Worm (Caenorhabditis elegans): Measurements from ENCODE around the gene gbh-2.

Gene gbh-2

DNA sequence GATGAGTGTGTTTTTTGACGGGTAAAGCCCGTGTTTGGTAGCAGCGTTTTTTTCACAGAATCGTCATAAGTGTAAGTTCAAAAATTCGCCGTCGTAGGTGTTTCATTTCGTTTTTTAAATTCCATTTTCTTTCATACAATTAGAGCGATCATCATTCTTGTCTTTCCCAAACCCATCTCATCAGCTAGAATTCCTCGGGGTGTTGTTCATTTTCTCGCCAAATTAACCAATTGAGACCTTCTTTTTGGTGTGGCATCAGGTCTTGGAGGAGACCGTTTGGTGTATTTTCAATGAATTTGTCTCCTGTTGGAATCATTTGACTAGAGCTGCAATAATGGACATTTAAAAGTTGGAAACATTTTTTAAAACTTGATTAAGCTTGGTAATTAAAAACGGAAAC lies 12.8 kb upstream of the gbh-2 start:
- TF ChIP-seq F13C5.2 (tag; optimal IDR thresholded peaks at IDR 0.05) (no peak), ama-1 (optimal IDR thresholded peaks at IDR 0.05) (no peak), scrt-1 (GFP tag; IDR thresholded peaks at IDR 0.05) (no peak), tra-4 (tag; optimal IDR thresholded peaks at IDR 0.05) (no peak), ceh-13 (GFP tag; optimal IDR thresholded peaks at IDR 0.05) (no peak), B0310.2 (tag; optimal IDR thresholded peaks at IDR 0.05) (no peak), pes-1 (GFP tag; IDR thresholded peaks at IDR 0.05) (no peak), tbx-11 (GFP tag; IDR thresholded peaks at IDR 0.05) (no peak), ets-7 (tag; optimal IDR thresholded peaks at IDR 0.05) (no peak), ceh-36 (tag; optimal IDR thresholded peaks at IDR 0.05) (no peak)

DNA sequence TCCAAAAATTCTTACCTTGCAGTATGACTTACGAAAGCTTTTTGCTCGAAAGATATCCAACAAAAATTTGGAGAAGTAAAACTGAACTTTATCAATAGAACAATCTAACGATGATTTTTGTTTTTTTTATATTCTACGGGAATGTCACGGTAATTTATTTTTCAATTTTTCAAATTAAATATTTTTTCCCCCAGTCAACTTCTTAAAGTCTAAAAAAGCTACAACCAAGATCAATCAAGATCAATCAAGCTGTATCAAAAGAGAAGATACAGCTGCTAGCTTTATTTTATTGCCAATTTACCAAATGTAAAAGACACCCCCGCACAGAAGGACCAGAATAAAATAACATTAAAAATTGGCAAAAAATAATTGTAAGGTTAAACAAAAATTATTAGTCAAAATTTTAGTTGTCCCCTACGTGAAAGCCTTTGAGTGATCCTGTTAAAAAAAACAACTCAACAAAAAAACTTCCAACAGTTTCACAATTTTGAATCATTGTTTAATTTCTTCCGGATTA lies 10.3 kb upstream of the gbh-2 start, which contains the start of the genes M05D6.1 and M05D6.3:
Gene M05D6.1, minus strand, starts transcription at position 101 of the 517 bp plus-strand sequence.
Gene M05D6.3, plus strand, starts transcription at position 467 of the 517 bp plus-strand sequence.
- TF ChIP-seq ceh-36 (tag; optimal IDR thresholded peaks at IDR 0.05) (no peak), hmbx-1 (tag; optimal IDR thresholded peaks at IDR 0.05) (no peak), tbx-11 (GFP tag; IDR thresholded peaks at IDR 0.05) (no peak), flt-1 (GFP tag; IDR thresholded peaks at IDR 0.05) (no peak), tbx-37 (GFP tag; conservative IDR thresholded peaks at IDR 0.05) (no peak), hmg-4 (GFP tag; optimal IDR thresholded peaks at IDR 0.05) (no peak), hnd-1 (tag; optimal IDR thresholded peaks at IDR 0.05) (no peak), tra-4 (tag; optimal IDR thresholded peaks at IDR 0.05) (no peak), sea-1 (GFP tag; conservative IDR thresholded peaks at IDR 0.05) (no peak), F13C5.2 (tag; optimal IDR thresholded peaks at IDR 0.05) (no peak), scrt-1 (GFP tag; IDR thresholded peaks at IDR 0.05) (no peak), aly-1 (tag; optimal IDR thresholded peaks at IDR 0.05) (no peak), pes-1 (GFP tag; IDR thresholded peaks at IDR 0.05) (no peak), ets-7 (tag; optimal IDR thresholded peaks at IDR 0.05) (no peak), ama-1 (optimal IDR thresholded peaks at IDR 0.05) (no peak), B0310.2 (tag; optimal IDR thresholded peaks at IDR 0.05) (no peak), ceh-13 (GFP tag; optimal IDR thresholded peaks at IDR 0.05) (no peak)

DNA sequence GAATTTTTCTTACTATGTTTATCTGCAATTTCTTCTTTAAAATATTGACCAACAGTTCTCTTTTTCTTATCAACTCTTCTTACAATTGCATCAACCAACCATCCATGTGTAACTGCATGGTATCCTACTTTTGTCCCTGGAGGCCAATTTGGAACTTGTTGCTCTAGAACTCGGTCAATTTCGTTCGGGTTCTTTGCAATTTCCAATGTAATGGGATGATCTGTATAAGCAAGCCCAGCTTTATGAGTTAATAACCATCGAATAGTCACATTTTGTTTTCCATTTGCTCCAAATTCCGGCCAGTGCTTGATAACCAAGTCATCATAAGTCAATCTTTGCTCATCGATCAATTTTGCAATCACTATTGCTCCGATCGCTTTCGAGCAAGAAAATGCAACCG lies 6.3 kb upstream of the gbh-2 start:
- no peak for TF ChIP-seq pes-1 (GFP tag; IDR thresholded peaks at IDR 0.05)
- TF ChIP-seq ceh-13 (GFP tag; optimal IDR thresholded peaks at IDR 0.05): no peak
- TF ChIP-seq ama-1 (optimal IDR thresholded peaks at IDR 0.05): no peak
- TF ChIP-seq scrt-1 (GFP tag; IDR thresholded peaks at IDR 0.05): no peak
- no peak for TF ChIP-seq hmbx-1 (tag; optimal IDR thresholded peaks at IDR 0.05)
- no peak for TF ChIP-seq hmg-4 (GFP tag; optimal IDR thresholded peaks at IDR 0.05)
- no peak for TF ChIP-seq B0310.2 (tag; optimal IDR thresholded peaks at IDR 0.05)
- TF ChIP-seq tbx-11 (GFP tag; IDR thresholded peaks at IDR 0.05): no peak
- TF ChIP-seq flt-1 (GFP tag; IDR thresholded peaks at IDR 0.05): no peak
- no peak for TF ChIP-seq sea-1 (GFP tag; conservative IDR thresholded peaks at IDR 0.05)
- no peak for TF ChIP-seq aly-1 (tag; optimal IDR thresholded peaks at IDR 0.05)
- TF ChIP-seq tra-4 (tag; optimal IDR thresholded peaks at IDR 0.05): no peak
- no peak for TF ChIP-seq ceh-36 (tag; optimal IDR thresholded peaks at IDR 0.05)
- TF ChIP-seq hnd-1 (tag; optimal IDR thresholded peaks at IDR 0.05): no peak
- no peak for TF ChIP-seq F13C5.2 (tag; optimal IDR thresholded peaks at IDR 0.05)
- no peak for TF ChIP-seq tbx-37 (GFP tag; conservative IDR thresholded peaks at IDR 0.05)
- no peak for TF ChIP-seq ets-7 (tag; optimal IDR thresholded peaks at IDR 0.05)

DNA sequence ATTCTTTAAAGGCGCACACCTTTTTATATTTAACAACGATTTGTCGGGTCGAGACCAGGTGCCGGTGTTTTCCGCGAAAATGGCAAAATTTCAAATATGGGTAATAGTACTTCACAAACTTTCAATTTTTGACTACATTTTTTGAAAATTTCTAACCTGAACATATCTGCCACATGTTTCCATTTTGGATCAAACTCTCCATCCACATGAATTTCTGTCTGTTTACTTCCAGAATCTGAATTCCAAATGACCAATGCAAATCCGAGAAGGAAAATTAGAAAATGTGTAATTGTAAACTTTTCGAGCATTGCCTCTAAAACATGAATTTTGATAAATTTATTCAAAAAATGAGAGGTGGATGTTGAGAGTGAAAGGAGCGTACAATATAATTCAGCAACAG lies 5.5 kb upstream of the gbh-2 start, which contains the start of gene lact-4:
Gene lact-4, minus strand, starts transcription at position 313 of the 400 bp plus-strand sequence.
- no peak for TF ChIP-seq hnd-1 (tag; optimal IDR thresholded peaks at IDR 0.05)
- TF ChIP-seq tbx-37 (GFP tag; conservative IDR thresholded peaks at IDR 0.05): no peak
- no peak for TF ChIP-seq F13C5.2 (tag; optimal IDR thresholded peaks at IDR 0.05)
- no peak for TF ChIP-seq ama-1 (optimal IDR thresholded peaks at IDR 0.05)

DNA sequence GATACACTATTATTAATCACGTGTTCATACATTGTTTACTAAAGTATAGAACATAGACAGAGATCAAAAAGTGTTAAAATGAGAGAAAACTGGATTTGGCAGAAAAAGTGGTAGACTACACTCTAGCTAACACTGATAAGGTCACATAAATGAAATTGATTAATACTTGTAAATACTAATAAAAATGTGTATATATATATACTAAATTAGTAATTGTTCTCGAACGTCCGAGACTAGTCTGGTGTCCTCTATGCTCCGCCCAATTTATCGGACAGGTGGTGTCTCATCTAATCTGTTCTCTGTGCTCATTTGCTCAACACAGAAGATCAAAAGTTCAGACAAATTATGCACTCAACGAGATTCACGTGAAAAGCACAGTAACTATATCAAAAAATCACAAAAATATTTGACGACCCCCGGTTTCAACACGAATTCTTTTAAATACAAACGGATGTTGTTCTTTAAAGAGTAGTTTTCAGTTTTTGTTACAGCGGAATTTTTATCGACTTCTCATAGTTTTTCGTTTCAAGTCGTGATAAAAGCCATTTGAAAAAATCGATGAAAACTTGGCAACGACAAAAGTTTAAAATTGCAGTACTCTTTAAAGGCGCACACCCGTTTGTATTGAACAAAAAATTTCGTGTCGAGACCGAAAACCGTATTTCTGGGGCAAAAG lies 4.5 kb upstream of the gbh-2 start:
- TF ChIP-seq ets-7 (tag; optimal IDR thresholded peaks at IDR 0.05): no peak
- TF ChIP-seq tra-4 (tag; optimal IDR thresholded peaks at IDR 0.05): no peak
- TF ChIP-seq ceh-13 (GFP tag; optimal IDR thresholded peaks at IDR 0.05): no peak
- TF ChIP-seq tbx-11 (GFP tag; IDR thresholded peaks at IDR 0.05): no peak
- no peak for TF ChIP-seq ceh-36 (tag; optimal IDR thresholded peaks at IDR 0.05)
- no peak for TF ChIP-seq hmg-4 (GFP tag; optimal IDR thresholded peaks at IDR 0.05)
- no peak for TF ChIP-seq sea-1 (GFP tag; conservative IDR thresholded peaks at IDR 0.05)
- no peak for TF ChIP-seq ama-1 (optimal IDR thresholded peaks at IDR 0.05)
- TF ChIP-seq hmbx-1 (tag; optimal IDR thresholded peaks at IDR 0.05): no peak
- TF ChIP-seq pes-1 (GFP tag; IDR thresholded peaks at IDR 0.05): no peak
- no peak for TF ChIP-seq scrt-1 (GFP tag; IDR thresholded peaks at IDR 0.05)
- no peak for TF ChIP-seq B0310.2 (tag; optimal IDR thresholded peaks at IDR 0.05)
- TF ChIP-seq hnd-1 (tag; optimal IDR thresholded peaks at IDR 0.05): no peak
- TF ChIP-seq aly-1 (tag; optimal IDR thresholded peaks at IDR 0.05): no peak
- TF ChIP-seq tbx-37 (GFP tag; conservative IDR thresholded peaks at IDR 0.05): no peak
- TF ChIP-seq F13C5.2 (tag; optimal IDR thresholded peaks at IDR 0.05): no peak
- TF ChIP-seq flt-1 (GFP tag; IDR thresholded peaks at IDR 0.05): no peak

DNA sequence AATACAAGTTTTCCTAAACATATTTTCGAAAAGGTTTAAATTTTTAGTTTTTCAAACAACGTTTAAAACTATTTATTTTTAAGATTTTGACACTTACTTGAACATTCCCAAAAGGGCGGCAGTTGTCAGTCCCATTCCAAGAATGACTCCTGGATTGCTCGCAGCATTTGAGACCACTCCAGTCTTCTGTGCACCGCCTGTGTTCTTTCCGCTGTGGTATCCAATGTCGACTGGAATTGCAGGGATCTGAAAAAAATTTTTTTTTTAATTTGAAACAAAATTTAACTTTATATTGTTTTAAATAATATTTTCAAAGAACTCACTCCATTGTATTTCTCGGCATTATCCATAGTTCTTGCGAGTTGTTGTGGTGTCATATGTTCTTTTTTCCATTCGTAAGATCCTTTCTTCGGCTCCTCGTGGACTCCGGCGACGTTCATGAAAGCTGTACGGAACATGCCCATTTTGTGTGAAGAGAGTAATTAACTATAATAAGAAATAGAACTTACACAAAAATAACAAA lies 3.9 kb upstream of the gbh-2 start, which contains the start of gene M05D6.5:
Gene M05D6.5, minus strand, starts transcription at position 473 of the 523 bp plus-strand sequence.
- no peak for TF ChIP-seq tbx-11 (GFP tag; IDR thresholded peaks at IDR 0.05)
- TF ChIP-seq sea-1 (GFP tag; conservative IDR thresholded peaks at IDR 0.05): no peak
- TF ChIP-seq scrt-1 (GFP tag; IDR thresholded peaks at IDR 0.05): no peak
- TF ChIP-seq tra-4 (tag; optimal IDR thresholded peaks at IDR 0.05): no peak
- no peak for TF ChIP-seq hmg-4 (GFP tag; optimal IDR thresholded peaks at IDR 0.05)
- TF ChIP-seq ama-1 (optimal IDR thresholded peaks at IDR 0.05): no peak
- TF ChIP-seq ceh-13 (GFP tag; optimal IDR thresholded peaks at IDR 0.05): no peak
- TF ChIP-seq hnd-1 (tag; optimal IDR thresholded peaks at IDR 0.05): no peak
- TF ChIP-seq B0310.2 (tag; optimal IDR thresholded peaks at IDR 0.05): no peak
- no peak for TF ChIP-seq ets-7 (tag; optimal IDR thresholded peaks at IDR 0.05)
